Fruit fly (Drosophila melanogaster) whole organism, embryonic: ENCODE results near the gene srp.

Source experiments
- Ada2b ChIP-seq: fragments of 200-800 bp; sonication (Bioruptor generic); IDR thresholded peaks from 2 replicates; pipeline ENCODE4 v1.3.6; 2022; ENCODE audit warnings: missing biosample characterization, missing genetic modification characterization
- CG11456 ChIP-seq: fragments of 200-800 bp; sonication (Bioruptor generic); IDR thresholded peaks from 3 replicates; pipeline ENCODE4 v1.3.6; 2022; ENCODE audit warnings: missing biosample characterization, missing genetic modification characterization
- CG12071 ChIP-seq: fragments of 200-800 bp; sonication (Bioruptor generic); optimal IDR thresholded peaks from 3 replicates; lab custom pipeline; 2018; ENCODE audit warnings: missing biosample characterization, mild to moderate bottlenecking, missing genetic modification characterization
- CG12219 ChIP-seq: fragments of 200-800 bp; sonication (Bioruptor generic); optimal IDR thresholded peaks from 3 replicates; lab custom pipeline; 2018; ENCODE audit warnings: missing biosample characterization, mild to moderate bottlenecking, missing genetic modification characterization
- CG14667 ChIP-seq: fragments of 200-800 bp; sonication (Bioruptor generic); IDR thresholded peaks from 2 replicates; pipeline ENCODE4 v1.3.6; 2022; ENCODE audit warnings: missing biosample characterization, missing genetic modification characterization
- CG15011 ChIP-seq: fragments of 200-800 bp; sonication (Bioruptor generic); optimal IDR thresholded peaks from 3 replicates; lab custom pipeline; 2018; ENCODE audit warnings: missing biosample characterization, mild to moderate bottlenecking, missing genetic modification characterization
- CG15479 ChIP-seq: fragments of 200-800 bp; sonication (Bioruptor generic); optimal IDR thresholded peaks from 3 replicates; lab custom pipeline; 2019; ENCODE audit warnings: missing biosample characterization, mild to moderate bottlenecking, missing genetic modification characterization, moderate library complexity
- CG17361 ChIP-seq: fragments of 200-800 bp; sonication (Bioruptor generic); IDR thresholded peaks from 3 replicates; pipeline ENCODE4 v1.3.6; 2022; ENCODE audit warnings: missing biosample characterization, missing genetic modification characterization
- CG2678 ChIP-seq: fragments of 200-800 bp; sonication (Bioruptor generic); optimal IDR thresholded peaks from 3 replicates; lab custom pipeline; 2019; ENCODE audit warnings: missing biosample characterization, mild to moderate bottlenecking, missing genetic modification characterization, moderate library complexity
- CG2712 ChIP-seq: fragments of 200-800 bp; optimal IDR thresholded peaks from 3 replicates; lab custom pipeline; 2019; ENCODE audit warnings: missing biosample characterization, mild to moderate bottlenecking, missing genetic modification characterization, moderate library complexity
- CG3281 ChIP-seq: fragments of 200-800 bp; sonication (Bioruptor generic); optimal IDR thresholded peaks from 3 replicates; lab custom pipeline; 2017; ENCODE audit warnings: missing biosample characterization, mild to moderate bottlenecking, missing genetic modification characterization
- CG3838 ChIP-seq: fragments of 200-800 bp; sonication (Bioruptor generic); optimal IDR thresholded peaks from 3 replicates; lab custom pipeline; 2016; ENCODE audit warnings: missing biosample characterization, missing genetic modification characterization
- CG4424 ChIP-seq: fragments of 200-800 bp; sonication (Bioruptor generic); optimal IDR thresholded peaks from 3 replicates; lab custom pipeline; 2016; ENCODE audit warnings: missing biosample characterization, missing genetic modification characterization
- CG4854 ChIP-seq: fragments of 200-800 bp; sonication (Bioruptor generic); optimal IDR thresholded peaks from 2 replicates; lab custom pipeline; 2016; ENCODE audit warnings: missing biosample characterization, missing genetic modification characterization, inconsistent platforms
- CG6765 ChIP-seq: fragments of 200-800 bp; sonication (Bioruptor generic); optimal IDR thresholded peaks from 3 replicates; lab custom pipeline; 2017; ENCODE audit warnings: missing biosample characterization, mild to moderate bottlenecking, missing genetic modification characterization
- CG7556 ChIP-seq: fragments of 200-800 bp; sonication (Bioruptor generic); optimal IDR thresholded peaks from 2 replicates; lab custom pipeline; 2017; ENCODE audit warnings: missing biosample characterization, mild to moderate bottlenecking, missing genetic modification characterization
- CG7745 ChIP-seq: fragments of 200-800 bp; sonication (Bioruptor generic); optimal IDR thresholded peaks from 2 replicates; lab custom pipeline; 2018; ENCODE audit warnings: missing biosample characterization, mild to moderate bottlenecking, missing genetic modification characterization, moderate library complexity
- CG8089 ChIP-seq: fragments of 200-800 bp; sonication (Bioruptor generic); optimal IDR thresholded peaks from 3 replicates; lab custom pipeline; 2016; ENCODE audit warnings: missing biosample characterization, missing genetic modification characterization
- CG8359 ChIP-seq: fragments of 200-800 bp; sonication (Bioruptor generic); optimal IDR thresholded peaks from 2 replicates; lab custom pipeline; 2017; ENCODE audit warnings: missing biosample characterization, mild to moderate bottlenecking, missing genetic modification characterization, borderline replicate concordance
- CG9609 ChIP-seq: fragments of 200-800 bp; sonication (Bioruptor generic); optimal IDR thresholded peaks from 3 replicates; lab custom pipeline; 2016; ENCODE audit warnings: missing biosample characterization, missing genetic modification characterization
- CTCF ChIP-seq: fragments of 200-800 bp; sonication (Bioruptor generic); optimal IDR thresholded peaks from 2 replicates; lab custom pipeline; 2017; ENCODE audit warnings: missing biosample characterization, mild to moderate bottlenecking, missing genetic modification characterization, moderate library complexity
- Camta ChIP-seq: fragments of 200-800 bp; sonication (Bioruptor generic); optimal IDR thresholded peaks from 2 replicates; lab custom pipeline; 2016; ENCODE audit warnings: missing biosample characterization, missing genetic modification characterization
- Dad ChIP-seq: fragments of 200-800 bp; sonication (Bioruptor generic); optimal IDR thresholded peaks from 3 replicates; lab custom pipeline; 2016; ENCODE audit warnings: missing biosample characterization, missing genetic modification characterization
- Dip3 ChIP-seq: fragments of 200-800 bp; sonication (Bioruptor generic); optimal IDR thresholded peaks from 3 replicates; lab custom pipeline; 2016; ENCODE audit warnings: missing biosample characterization, missing genetic modification characterization
- HLH4C ChIP-seq: fragments of 200-800 bp; sonication (Bioruptor generic); IDR thresholded peaks from 3 replicates; pipeline ENCODE4 v1.3.6; 2022; ENCODE audit warnings: missing biosample characterization, missing genetic modification characterization; ENCODE audit not compliant: partially characterized antibody
- HLH54F ChIP-seq: fragments of 200-800 bp; sonication (Bioruptor generic); optimal IDR thresholded peaks from 3 replicates; lab custom pipeline; 2016; ENCODE audit warnings: missing biosample characterization, missing genetic modification characterization
- Nf-YC ChIP-seq: fragments of 200-800 bp; optimal IDR thresholded peaks from 3 replicates; lab custom pipeline; 2019; ENCODE audit warnings: missing biosample characterization, mild to moderate bottlenecking, missing genetic modification characterization, moderate library complexity
- Sin3A ChIP-seq: fragments of >200 bp; optimal IDR thresholded peaks from 2 replicates; lab custom pipeline; 2018
- Spps ChIP-seq: fragments of 200-800 bp; sonication (Bioruptor generic); optimal IDR thresholded peaks from 2 replicates; lab custom pipeline; 2018; ENCODE audit warnings: missing biosample characterization, mild to moderate bottlenecking, missing genetic modification characterization
- Ssrp ChIP-seq: fragments of 200-800 bp; sonication (Bioruptor generic); optimal IDR thresholded peaks from 2 replicates; lab custom pipeline; 2018; ENCODE audit warnings: missing biosample characterization, mild to moderate bottlenecking, missing genetic modification characterization, moderate library complexity
- Usf ChIP-seq: fragments of 200-800 bp; sonication (Bioruptor generic); optimal IDR thresholded peaks from 2 replicates; lab custom pipeline; 2017; ENCODE audit warnings: missing genotype, missing biosample characterization, missing genetic modification characterization
- corto ChIP-seq: fragments of 200-800 bp; sonication (Bioruptor generic); optimal IDR thresholded peaks from 2 replicates; lab custom pipeline; 2016; ENCODE audit warnings: missing biosample characterization, mild to moderate bottlenecking, missing genetic modification characterization, moderate library complexity
- dati ChIP-seq: fragments of 200-800 bp; sonication (Bioruptor generic); IDR thresholded peaks from 2 replicates; pipeline ENCODE4 v1.3.6; 2022; ENCODE audit warnings: missing biosample characterization, missing genetic modification characterization
- disco-r ChIP-seq: fragments of 200-800 bp; sonication (Bioruptor generic); optimal IDR thresholded peaks from 2 replicates; lab custom pipeline; 2016; ENCODE audit warnings: missing biosample characterization, missing genetic modification characterization
- dmrt11E ChIP-seq: fragments of 200-800 bp; sonication (Bioruptor generic); optimal IDR thresholded peaks from 3 replicates; lab custom pipeline; 2018; ENCODE audit warnings: missing biosample characterization, mild to moderate bottlenecking, missing genetic modification characterization, moderate library complexity
- emc ChIP-seq: fragments of 200-800 bp; sonication (Bioruptor generic); optimal IDR thresholded peaks from 2 replicates; lab custom pipeline; 2016; ENCODE audit warnings: missing biosample characterization, missing genetic modification characterization
- ems ChIP-seq: fragments of 200-800 bp; sonication (Bioruptor generic); optimal IDR thresholded peaks from 3 replicates; lab custom pipeline; 2016; ENCODE audit warnings: missing biosample characterization, missing genetic modification characterization
- en ChIP-seq: fragments of 200-800 bp; sonication (Bioruptor generic); optimal IDR thresholded peaks from 2 replicates; lab custom pipeline; 2016; ENCODE audit warnings: missing biosample characterization, missing genetic modification characterization
- hbn ChIP-seq: fragments of 200-800 bp; sonication (Bioruptor generic); IDR thresholded peaks from 2 replicates; pipeline ENCODE4 v1.3.6; 2022; ENCODE audit warnings: missing biosample characterization, missing genetic modification characterization; ENCODE audit not compliant: partially characterized antibody
- inv ChIP-seq: fragments of 200-800 bp; sonication (Bioruptor generic); IDR thresholded peaks from 2 replicates; pipeline ENCODE4 v1.3.6; 2022; ENCODE audit warnings: missing biosample characterization, missing genetic modification characterization; ENCODE audit not compliant: partially characterized antibody
- ken ChIP-seq: fragments of 200-800 bp; sonication (Bioruptor generic); IDR thresholded peaks from 3 replicates; pipeline ENCODE4 v1.3.6; 2022; ENCODE audit warnings: missing biosample characterization, missing genetic modification characterization
- lbe ChIP-seq: fragments of 200-800 bp; sonication (Bioruptor generic); optimal IDR thresholded peaks from 2 replicates; lab custom pipeline; 2016; ENCODE audit warnings: missing biosample characterization, mild to moderate bottlenecking, missing genetic modification characterization
- nerfin-2 ChIP-seq: fragments of 200-800 bp; sonication (Bioruptor generic); IDR thresholded peaks from 2 replicates; pipeline ENCODE4 v1.3.6; 2022; ENCODE audit warnings: missing biosample characterization, missing genetic modification characterization; ENCODE audit not compliant: partially characterized antibody
- p53 ChIP-seq: fragments of 200-800 bp; sonication (Bioruptor generic); optimal IDR thresholded peaks from 2 replicates; lab custom pipeline; 2016; ENCODE audit warnings: missing biosample characterization, missing genetic modification characterization
- row ChIP-seq: fragments of 200-800 bp; sonication (Bioruptor generic); IDR thresholded peaks from 3 replicates; pipeline ENCODE4 v1.3.6; 2022; ENCODE audit warnings: missing biosample characterization, missing genetic modification characterization
- scrt ChIP-seq: fragments of 200-800 bp; sonication (Bioruptor generic); optimal IDR thresholded peaks from 2 replicates; lab custom pipeline; 2018; ENCODE audit warnings: missing biosample characterization, mild to moderate bottlenecking, missing genetic modification characterization, moderate library complexity
- sens-2 ChIP-seq: fragments of 200-800 bp; sonication (Bioruptor generic); IDR thresholded peaks from 2 replicates; pipeline ENCODE4 v1.3.6; 2022; ENCODE audit warnings: missing biosample characterization, missing genetic modification characterization
- seq ChIP-seq: fragments of 200-800 bp; sonication (Bioruptor generic); IDR thresholded peaks from 2 replicates; pipeline ENCODE4 v1.3.6; 2022; ENCODE audit warnings: missing biosample characterization, missing genetic modification characterization
- slou ChIP-seq: fragments of 200-800 bp; sonication (Bioruptor generic); optimal IDR thresholded peaks from 3 replicates; lab custom pipeline; 2016; ENCODE audit warnings: missing biosample characterization, missing genetic modification characterization
- so ChIP-seq: fragments of 200-800 bp; sonication (Bioruptor generic); IDR thresholded peaks from 3 replicates; pipeline ENCODE4 v1.3.6; 2022; ENCODE audit warnings: missing biosample characterization, missing genetic modification characterization
- wdn ChIP-seq: fragments of 200-800 bp; sonication (Bioruptor generic); IDR thresholded peaks from 2 replicates; pipeline ENCODE4 v1.3.6; 2022; ENCODE audit warnings: missing biosample characterization, missing genetic modification characterization
- zf30C ChIP-seq: fragments of 200-800 bp; sonication (Bioruptor generic); optimal IDR thresholded peaks from 3 replicates; lab custom pipeline; 2018; ENCODE audit warnings: missing biosample characterization, mild to moderate bottlenecking, missing genetic modification characterization

The srp gene

DNA sequence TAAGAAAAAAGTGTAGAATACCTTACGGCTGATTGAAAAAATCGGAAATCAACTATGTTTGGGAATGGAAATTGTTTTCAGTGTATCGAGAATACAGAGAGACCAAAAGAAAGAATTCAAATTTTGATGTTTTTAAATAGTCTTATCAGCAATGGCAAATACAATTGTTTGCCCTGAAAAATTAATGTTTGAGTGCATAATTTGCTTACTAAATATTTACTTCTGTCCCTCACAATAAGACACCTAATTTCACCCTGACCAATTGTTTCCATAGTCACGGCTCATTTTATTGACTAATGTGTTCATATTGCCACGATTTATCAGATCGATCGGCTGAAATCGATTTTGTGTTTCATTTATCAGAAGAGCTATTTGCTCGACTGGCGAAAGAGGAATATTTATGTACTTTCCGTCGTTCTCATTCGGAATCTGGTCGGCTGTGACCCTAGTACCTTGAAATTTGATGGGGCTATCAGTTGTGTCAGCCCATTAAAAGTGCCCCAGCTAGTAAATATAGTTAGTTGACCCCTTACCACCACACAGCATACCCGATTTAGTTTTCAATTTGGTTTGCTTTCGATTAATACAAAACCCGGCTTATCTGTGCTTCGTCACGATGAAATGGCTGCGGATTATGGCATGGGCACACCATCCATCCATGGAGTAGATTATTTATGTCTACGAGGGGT lies 2.3 kb upstream of the srp start (continued):
- TF ChIP-seq CG3838 (GFP tag; lab: Kevin White, UChicago) (no peak), Dip3 (no peak), CTCF (GFP tag; lab: Kevin White, UChicago) (no peak), CG3281 (GFP tag; lab: Kevin White, UChicago) (no peak), nerfin-2 (GFP tag; lab: Robert Waterston, UW) (no peak), CG7556 (GFP tag; lab: Kevin White, UChicago) (no peak), CG7745 (tag; lab: Kevin White, UChicago) (peak; percentile 80), ken (GFP tag; lab: Robert Waterston, UW) (no peak), sens-2 (GFP tag; lab: Robert Waterston, UW) (no peak), lbe (GFP tag; lab: Kevin White, UChicago) (no peak), dmrt11E (peak; percentile 67), CG6765 (GFP tag; lab: Kevin White, UChicago) (no peak), CG8359 (GFP tag; lab: Kevin White, UChicago) (peak; percentile 21), zf30C (GFP tag; lab: Kevin White, UChicago) (peak; percentile 82), CG15479 (GFP tag; lab: Kevin White, UChicago) (no peak), CG4854 (GFP tag; lab: Kevin White, UChicago) (no peak), Dad (GFP tag; lab: Kevin White, UChicago) (no peak), corto (GFP tag; lab: Kevin White, UChicago) (no peak), scrt (GFP tag; lab: Kevin White, UChicago) (no peak), CG17361 (GFP tag; lab: Robert Waterston, UW) (peak; percentile 51; the same call in 1 of the 3 replicates), inv (GFP tag; lab: Robert Waterston, UW) (no peak), HLH4C (no peak), CG11456 (GFP tag; lab: Robert Waterston, UW) (no peak), CG12071 (GFP tag; lab: Kevin White, UChicago) (peak; percentile 19), disco-r (GFP tag; lab: Kevin White, UChicago) (no peak), CG14667 (GFP tag; lab: Robert Waterston, UW) (no peak), dati (GFP tag; lab: Robert Waterston, UW) (no peak), Camta (GFP tag; lab: Kevin White, UChicago) (no peak), Ssrp (no peak), CG12219 (peak; percentile 19), CG2678 (tag; lab: Kevin White, UChicago) (peak; percentile 55), CG4424 (GFP tag; lab: Kevin White, UChicago) (no peak), so (no peak), seq (GFP tag; lab: Robert Waterston, UW) (no peak), HLH54F (GFP tag; lab: Kevin White, UChicago) (no peak), p53 (GFP tag; lab: Kevin White, UChicago) (no peak), Sin3A (lab: Kevin White, UChicago) (no peak), CG8089 (GFP tag; lab: Kevin White, UChicago) (no peak), Spps (tag; lab: Kevin White, UChicago) (peak; percentile 7), row (no peak), ems (GFP tag; lab: Kevin White, UChicago) (no peak), en (GFP tag; lab: Kevin White, UChicago) (no peak), CG2712 (tag; lab: Kevin White, UChicago) (peak; percentile 55), Nf-YC (no peak), emc (GFP tag; lab: Kevin White, UChicago) (no peak), CG9609 (GFP tag; lab: Kevin White, UChicago) (no peak), Usf (no peak), wdn (GFP tag; lab: Robert Waterston, UW) (no peak), slou (GFP tag; lab: Kevin White, UChicago) (no peak), Ada2b (GFP tag; lab: Robert Waterston, UW) (no peak), hbn (no peak), CG15011 (GFP tag; lab: Kevin White, UChicago) (no peak)
